Worm (Caenorhabditis elegans) whole organism, L4/young adult: ENCODE data around the gene egl-21.

ENCODE experiments used
- W03F9.2 ChIP-seq: fragments of 150-350 bp; optimal IDR thresholded peaks from 2 replicates; lab custom pipeline; 2014; ENCODE audit warnings: missing biosample characterization, missing genetic modification characterization
- dao-5 ChIP-seq: sonication (generic microtip); optimal IDR thresholded peaks from 2 replicates; lab custom pipeline; 2016; ENCODE audit warnings: missing genotype, missing genetic modification characterization, moderate library complexity, missing compliant biosample characterization
- him-1 ChIP-seq: sonication (generic microtip); optimal IDR thresholded peaks from 2 replicates; lab custom pipeline; 2016; ENCODE audit warnings: missing genotype, missing genetic modification reagents, missing genetic modification characterization, missing compliant biosample characterization

The egl-21 gene

DNA sequence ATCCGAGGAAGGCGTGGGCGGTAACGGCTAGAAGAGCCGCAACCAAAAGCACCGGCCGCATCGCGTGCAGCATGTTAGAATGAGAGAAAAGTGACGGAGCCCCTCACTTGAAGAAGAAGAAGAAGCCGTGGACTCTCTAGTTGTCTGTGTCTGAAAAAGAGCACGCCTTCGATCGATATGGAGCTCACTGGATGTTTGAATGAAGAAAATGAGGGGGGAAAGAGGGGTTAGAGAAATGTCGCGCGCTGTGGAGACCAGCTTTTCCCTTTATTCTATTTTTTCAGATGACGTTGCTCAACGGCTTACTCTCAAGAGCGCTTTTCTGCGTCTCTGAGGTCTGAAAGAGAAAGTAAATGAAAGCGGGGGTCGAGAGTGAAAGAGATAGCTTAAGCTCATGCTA lies at the start of gene egl-21:
Gene egl-21, minus strand, starts transcription at position 150 of the 400 bp plus-strand sequence.
- no peak for TF ChIP-seq dao-5 (tag; lab: Kevin White, UChicago)
- peak; percentile 68 for TF ChIP-seq him-1 (tag; lab: Kevin White, UChicago)
- TF ChIP-seq W03F9.2, result no peak

DNA sequence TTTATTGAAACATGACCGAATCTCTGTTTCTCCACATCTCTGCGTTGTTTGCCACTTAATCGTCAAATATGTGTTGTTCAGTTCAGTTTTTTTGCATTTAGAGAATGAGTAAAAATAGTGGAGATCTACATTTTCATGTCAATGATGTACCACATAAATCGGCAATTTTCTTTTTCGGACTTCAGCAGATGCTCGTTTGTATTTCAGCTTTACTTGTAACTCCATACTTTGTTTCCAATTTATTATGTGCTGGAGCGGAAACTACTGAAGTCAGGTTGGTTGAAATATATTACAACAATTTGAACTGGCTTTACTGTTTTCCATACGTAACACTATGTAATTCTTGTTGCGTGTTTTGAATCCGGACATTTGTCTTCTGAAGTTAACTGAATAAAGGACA lies 49.0 kb upstream of the egl-21 start, which contains the start of gene T07G12.2:
Gene T07G12.2, plus strand, starts transcription at position 62 of the 400 bp plus-strand sequence.
- TF ChIP-seq dao-5 (tag; lab: Kevin White, UChicago) (no peak), him-1 (tag; lab: Kevin White, UChicago) (peak; percentile 6)

DNA sequence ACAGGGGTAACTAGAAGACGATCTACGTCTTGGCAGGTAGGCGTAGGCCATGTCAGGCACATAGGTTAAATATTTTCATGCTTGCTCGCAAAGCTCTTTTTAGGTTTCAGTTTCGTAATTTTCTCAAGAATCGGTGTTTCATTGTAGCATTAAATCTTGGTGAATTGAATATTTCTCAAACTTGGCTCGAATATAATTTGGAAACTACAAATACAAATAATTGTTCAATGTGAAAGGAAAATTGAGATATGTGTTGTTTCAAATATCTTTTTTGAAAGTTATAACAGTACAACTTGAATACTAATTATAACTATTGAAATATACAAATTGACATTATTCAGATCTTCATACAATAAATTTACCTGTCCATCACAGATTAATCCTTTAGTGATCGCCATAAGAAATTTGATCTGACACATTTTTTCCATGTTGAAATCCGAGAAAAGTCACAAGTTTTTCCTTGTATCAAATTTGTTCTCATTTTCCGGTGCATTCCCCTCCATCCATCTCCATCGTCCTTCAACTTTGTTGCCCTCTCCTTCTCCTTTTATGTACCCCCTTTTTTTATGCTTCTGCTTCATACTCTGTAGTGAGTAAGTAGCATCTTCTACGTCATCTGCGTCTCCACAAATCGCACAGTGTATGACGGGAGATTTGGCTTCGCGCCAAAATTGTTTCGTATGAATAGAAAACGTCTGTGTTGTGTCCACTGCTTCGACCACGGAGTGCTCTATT lies 42.6 kb upstream of the egl-21 start, which contains the start of gene C02F4.5:
Gene C02F4.5, minus strand, starts transcription at position 51 of the 735 bp plus-strand sequence.
- TF ChIP-seq dao-5 (tag; lab: Kevin White, UChicago) (no peak), him-1 (tag; lab: Kevin White, UChicago) (no peak), W03F9.2 (no peak)

DNA sequence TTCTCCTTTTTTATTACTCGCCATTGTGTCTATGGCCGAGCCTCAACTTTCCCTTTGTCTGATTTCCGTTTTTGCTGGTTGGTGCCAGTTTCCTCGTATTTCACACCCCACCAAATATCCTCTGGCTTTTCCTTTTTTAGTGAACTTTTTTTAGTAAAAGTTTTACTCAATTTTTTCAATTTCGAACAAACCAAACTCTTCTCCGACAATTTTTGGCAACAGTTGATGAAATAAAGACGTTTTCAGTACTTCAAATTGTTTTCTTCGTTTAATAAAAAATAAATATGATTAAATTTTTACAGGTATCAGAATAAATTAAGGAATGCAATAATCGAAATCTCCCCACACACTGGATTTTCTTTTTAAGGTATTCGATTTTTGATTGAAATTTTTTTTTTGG lies 39.5 kb upstream of the egl-21 start, which contains the start of gene cal-4:
Gene cal-4, plus strand, starts transcription at position 301 of the 400 bp plus-strand sequence.
- TF ChIP-seq dao-5 (tag; lab: Kevin White, UChicago) (no peak), W03F9.2 (no peak), him-1 (tag; lab: Kevin White, UChicago) (no peak)

- TF ChIP-seq him-1 (tag; lab: Kevin White, UChicago), result no peak
- no peak for TF ChIP-seq W03F9.2
- TF ChIP-seq dao-5 (tag; lab: Kevin White, UChicago), result no peak
Measured at ce11 chrIV:10518652-10519051, 37.0 kb upstream of the egl-21 start.

DNA sequence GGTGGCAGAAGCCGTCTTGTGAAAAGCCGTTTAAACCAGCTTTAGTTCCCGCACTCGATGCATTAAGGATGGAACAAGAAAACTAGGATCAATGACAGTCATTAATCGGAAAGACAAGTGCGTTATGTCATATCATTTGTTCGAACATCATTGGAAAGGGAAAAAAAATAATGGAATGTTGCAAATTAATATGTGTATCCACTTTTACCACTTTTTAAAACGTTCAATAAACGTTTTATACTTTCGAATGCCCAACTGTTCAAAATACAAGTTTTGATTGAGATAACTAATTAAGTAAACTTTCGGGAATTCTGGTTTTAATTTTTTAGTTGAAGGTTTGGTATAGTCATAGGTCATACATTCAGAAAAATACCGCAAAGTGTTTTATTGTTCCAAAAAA lies 33.5 kb upstream of the egl-21 start, which contains the start of gene C02F4.4:
Gene C02F4.4, minus strand, starts transcription at position 101 of the 400 bp plus-strand sequence.
- TF ChIP-seq W03F9.2 (no peak), him-1 (tag; lab: Kevin White, UChicago) (no peak), dao-5 (tag; lab: Kevin White, UChicago) (no peak)

- TF ChIP-seq W03F9.2, result no peak
- TF ChIP-seq him-1 (tag; lab: Kevin White, UChicago), result no peak
- no peak for TF ChIP-seq dao-5 (tag; lab: Kevin White, UChicago)
Measured at ce11 chrIV:10513266-10513665, 31.6 kb upstream of the egl-21 start.

DNA sequence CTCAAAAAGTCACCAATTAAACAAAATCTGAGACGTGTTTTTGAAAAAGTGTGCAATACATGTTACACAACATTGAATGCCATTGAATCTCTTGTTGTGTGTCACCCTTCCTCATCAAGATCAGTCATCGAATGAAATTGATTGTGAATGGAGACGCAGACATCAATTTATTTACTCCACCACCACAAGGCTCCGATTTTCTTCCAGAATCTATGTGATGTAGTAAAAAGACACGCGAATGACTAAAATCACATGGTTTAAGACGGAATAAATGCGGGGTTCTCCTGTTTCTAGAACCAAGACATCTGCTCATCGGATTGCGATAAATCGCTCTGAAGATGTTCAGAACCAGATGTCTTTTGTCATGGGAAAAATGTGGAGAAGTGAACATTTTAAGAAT lies 31.1 kb upstream of the egl-21 start:
- TF ChIP-seq him-1 (tag; lab: Kevin White, UChicago) (no peak), dao-5 (tag; lab: Kevin White, UChicago) (no peak), W03F9.2 (no peak)

DNA sequence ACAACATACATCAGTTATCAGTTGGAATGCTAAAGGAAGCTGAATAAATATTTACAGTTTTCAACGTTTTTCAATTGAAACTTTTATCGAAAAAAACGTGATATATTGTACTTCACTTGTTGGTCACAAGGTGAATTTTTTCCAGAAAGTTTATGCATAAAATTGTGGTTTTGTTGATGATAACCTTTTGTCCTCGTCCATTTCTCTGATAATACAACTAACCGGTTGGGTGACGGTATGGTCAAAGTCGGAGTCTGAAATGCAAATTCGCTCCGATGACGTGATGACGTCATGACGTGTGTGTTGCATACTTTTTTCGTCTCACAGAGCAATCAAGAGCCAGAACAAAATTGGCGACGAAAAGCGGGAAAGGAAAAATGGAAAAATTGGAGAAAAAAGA lies 29.8 kb upstream of the egl-21 start:
- TF ChIP-seq dao-5 (tag; lab: Kevin White, UChicago) (no peak), him-1 (tag; lab: Kevin White, UChicago) (no peak), W03F9.2 (no peak)

DNA sequence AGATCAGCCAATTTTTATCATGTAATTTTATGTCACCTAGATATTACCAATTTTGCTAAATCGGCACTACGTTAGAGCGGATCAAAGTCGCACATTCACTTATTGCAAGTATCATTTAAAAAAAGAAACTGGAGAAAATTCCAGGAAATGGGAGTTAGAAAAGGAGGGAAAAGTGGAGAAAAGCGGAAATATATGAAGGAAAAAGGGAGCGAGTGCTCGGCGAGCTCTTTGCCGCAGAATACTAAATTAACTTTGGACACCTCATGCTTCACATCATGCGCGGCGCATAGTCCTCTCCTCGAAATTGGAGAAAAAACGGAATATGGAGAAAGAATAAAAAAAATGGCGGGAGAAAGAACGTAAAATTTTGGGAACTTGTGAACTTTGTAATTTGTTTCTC lies 25.9 kb upstream of the egl-21 start:
- TF ChIP-seq him-1 (tag; lab: Kevin White, UChicago) (peak; percentile 14), dao-5 (tag; lab: Kevin White, UChicago) (no peak)

ce11 chrIV:10506016-10506415 lies 24.4 kb upstream of the egl-21 start:
- TF ChIP-seq W03F9.2 (no peak), dao-5 (tag; lab: Kevin White, UChicago) (no peak), him-1 (tag; lab: Kevin White, UChicago) (no peak)

DNA sequence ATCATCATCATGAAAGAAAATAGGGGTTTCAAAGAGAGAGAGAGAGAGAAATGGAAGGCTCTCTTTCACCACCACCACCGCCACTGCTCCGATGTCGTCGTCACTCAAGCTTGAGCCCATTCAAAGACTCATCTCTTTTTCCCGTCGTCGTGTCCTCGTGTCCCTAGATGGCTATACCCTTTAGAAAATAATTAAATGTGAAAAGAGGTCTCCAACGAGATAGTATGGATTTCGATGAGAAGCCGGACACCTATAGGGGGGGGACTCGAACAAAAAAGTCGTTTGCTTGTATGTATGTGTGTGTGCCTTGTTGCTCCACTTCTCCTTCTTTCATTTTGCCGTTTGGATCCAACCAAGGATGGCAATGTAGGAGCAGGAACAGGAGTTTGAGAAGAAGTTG lies 23.4 kb upstream of the egl-21 start:
- no peak for TF ChIP-seq W03F9.2
- no peak for TF ChIP-seq dao-5 (tag; lab: Kevin White, UChicago)
- no peak for TF ChIP-seq him-1 (tag; lab: Kevin White, UChicago)

ce11 chrIV:10503750-10504232 lies 22.1 kb upstream of the egl-21 start:
- TF ChIP-seq him-1 (tag; lab: Kevin White, UChicago) (peak; percentile 70), dao-5 (tag; lab: Kevin White, UChicago) (no peak)

DNA sequence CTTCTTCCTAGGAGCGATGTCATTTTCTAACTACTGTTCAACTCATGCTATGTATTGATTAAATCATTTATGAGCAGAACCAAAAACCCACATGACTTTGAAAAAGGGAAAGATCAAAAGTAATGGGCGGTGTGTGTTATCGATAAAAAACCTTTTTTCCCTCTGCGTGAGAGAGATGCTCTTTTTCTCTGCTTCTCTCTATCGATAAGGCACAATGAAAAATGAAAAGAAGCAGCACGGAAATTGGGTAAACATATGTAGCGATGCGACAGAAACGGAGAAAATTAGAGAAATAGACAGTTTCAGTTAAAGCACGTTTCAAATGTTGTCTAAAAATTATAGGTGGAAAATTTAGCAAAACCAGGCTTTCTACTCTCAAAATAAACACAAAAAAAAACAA lies 20.7 kb upstream of the egl-21 start:
- peak; percentile 4 for TF ChIP-seq W03F9.2
- TF ChIP-seq dao-5 (tag; lab: Kevin White, UChicago), result no peak
